Fruit fly (Drosophila melanogaster) whole organism, adult: Measurements from ENCODE around the gene CecA2.

Experiments
- CG11617 ChIP-seq: fragments of 200-800 bp; sonication (Bioruptor generic); optimal IDR thresholded peaks from 2 replicates; lab custom pipeline; 2017; ENCODE audit warnings: mild to moderate bottlenecking, missing biosample characterization, missing genetic modification reagents, missing genetic modification characterization
- CG5204 ChIP-seq: fragments of 200-800 bp; sonication (Bioruptor generic); optimal IDR thresholded peaks from 2 replicates; lab custom pipeline; 2016; ENCODE audit warnings: missing biosample characterization, missing genetic modification characterization
- cic ChIP-seq: fragments of 200-800 bp; sonication (Bioruptor generic); optimal IDR thresholded peaks from 2 replicates; lab custom pipeline; 2017; ENCODE audit warnings: missing biosample characterization, mild to moderate bottlenecking, missing genetic modification characterization, moderate library complexity
- kay ChIP-seq: fragments of 200-800 bp; sonication (Bioruptor generic); peaks from one replicate; lab custom pipeline; 2016; ENCODE audit warnings: missing biosample characterization, missing genetic modification characterization, borderline replicate concordance

- TF ChIP-seq CG5204 (no peak), CG11617 (no peak), cic (no peak), kay (GFP tag; lab: Kevin White, UChicago) (no peak)
Measured at dm6 chr3R:30255255-30256121, 43.5 kb downstream of the CecA2 start.
